Fruit fly (Drosophila melanogaster) whole organism, embryonic: ENCODE results near the gene DIP-eta.

ENCODE experiments used
- ATbp ChIP-seq: fragments of 200-800 bp; sonication (Bioruptor generic); optimal IDR thresholded peaks from 2 replicates; lab custom pipeline; 2017; ENCODE audit warnings: missing biosample characterization, mild to moderate bottlenecking, missing genetic modification characterization, missing genetic modification reagents
- Atf3 ChIP-seq: fragments of 200-800 bp; sonication (Bioruptor generic); optimal IDR thresholded peaks from 3 replicates; lab custom pipeline; 2016; ENCODE audit warnings: missing biosample characterization, missing genetic modification characterization
- B-H2 ChIP-seq: fragments of 200-800 bp; sonication (Bioruptor generic); optimal IDR thresholded peaks from 2 replicates; lab custom pipeline; 2018; ENCODE audit warnings: missing biosample characterization, mild to moderate bottlenecking, missing genetic modification characterization
- Bdp1 ChIP-seq: fragments of 200-800 bp; sonication (Bioruptor generic); optimal IDR thresholded peaks from 3 replicates; lab custom pipeline; 2016; ENCODE audit warnings: missing biosample characterization, missing genetic modification characterization
- CG10565 ChIP-seq: fragments of 200-800 bp; sonication (Bioruptor generic); optimal IDR thresholded peaks from 3 replicates; lab custom pipeline; 2016; ENCODE audit warnings: missing biosample characterization, mild to moderate bottlenecking, missing genetic modification characterization
- CG11456 ChIP-seq: fragments of 200-800 bp; sonication (Bioruptor generic); IDR thresholded peaks from 3 replicates; pipeline ENCODE4 v1.3.6; 2022; ENCODE audit warnings: missing biosample characterization, missing genetic modification characterization
- CG12299 ChIP-seq: fragments of 200-800 bp; sonication (Bioruptor generic); optimal IDR thresholded peaks from 2 replicates; lab custom pipeline; 2018; ENCODE audit warnings: missing biosample characterization, mild to moderate bottlenecking, missing genetic modification characterization
- CG12659 ChIP-seq: fragments of 200-800 bp; sonication (Bioruptor generic); optimal IDR thresholded peaks from 3 replicates; lab custom pipeline; 2017; ENCODE audit warnings: mild to moderate bottlenecking, missing biosample characterization, missing genetic modification reagents, missing genetic modification characterization
- CG12942 ChIP-seq: fragments of 200-800 bp; sonication (Bioruptor generic); optimal IDR thresholded peaks from 3 replicates; lab custom pipeline; 2016; ENCODE audit warnings: missing biosample characterization, missing genetic modification characterization
- CG13123 ChIP-seq: fragments of 200-800 bp; sonication (Bioruptor generic); optimal IDR thresholded peaks from 2 replicates; lab custom pipeline; 2016; ENCODE audit warnings: missing biosample characterization, missing genetic modification characterization
- CG14014 ChIP-seq: fragments of 200-800 bp; sonication (Bioruptor generic); IDR thresholded peaks from 2 replicates; pipeline ENCODE4 v1.3.6; 2022; ENCODE audit warnings: missing biosample characterization, missing genetic modification characterization
- CG14050 ChIP-seq: fragments of 200-800 bp; sonication (Bioruptor generic); IDR thresholded peaks from 3 replicates; pipeline ENCODE4 v1.3.6; 2022; ENCODE audit warnings: missing biosample characterization, missing genetic modification characterization
- CG15696 ChIP-seq: fragments of 200-800 bp; sonication (Bioruptor generic); optimal IDR thresholded peaks from 2 replicates; lab custom pipeline; 2019; ENCODE audit warnings: missing biosample characterization, mild to moderate bottlenecking, missing genetic modification characterization, moderate library complexity
- CG16815 ChIP-seq: fragments of 200-800 bp; sonication (Bioruptor generic); optimal IDR thresholded peaks from 3 replicates; lab custom pipeline; 2017; ENCODE audit warnings: missing biosample characterization, mild to moderate bottlenecking, missing genetic modification characterization
- CG18262 ChIP-seq: fragments of 200-800 bp; optimal IDR thresholded peaks from 3 replicates; lab custom pipeline; 2019; ENCODE audit warnings: missing biosample characterization, mild to moderate bottlenecking, missing genetic modification characterization, moderate library complexity
- CG2116 ChIP-seq: fragments of 200-800 bp; sonication (Bioruptor generic); optimal IDR thresholded peaks from 3 replicates; lab custom pipeline; 2018; ENCODE audit warnings: missing biosample characterization, mild to moderate bottlenecking, missing genetic modification characterization
- CG31388 ChIP-seq: fragments of 200-800 bp; sonication (Bioruptor generic); optimal IDR thresholded peaks from 2 replicates; lab custom pipeline; 2016; ENCODE audit warnings: missing biosample characterization, missing genetic modification characterization
- CG4707 ChIP-seq: fragments of 200-800 bp; sonication (Bioruptor generic); optimal IDR thresholded peaks from 2 replicates; lab custom pipeline; 2018; ENCODE audit warnings: missing biosample characterization, mild to moderate bottlenecking, missing genetic modification characterization, moderate library complexity
- CG9437 ChIP-seq: fragments of 200-800 bp; sonication (Bioruptor generic); optimal IDR thresholded peaks from 2 replicates; lab custom pipeline; 2018; ENCODE audit warnings: missing biosample characterization, mild to moderate bottlenecking, missing genetic modification characterization
- Dref ChIP-seq: fragments of 200-800 bp; sonication (Bioruptor generic); IDR thresholded peaks from 2 replicates; pipeline ENCODE4 v1.3.6; 2022; ENCODE audit warnings: missing biosample characterization, missing genetic modification characterization
- Fer2 ChIP-seq: fragments of 200-800 bp; sonication (Bioruptor generic); optimal IDR thresholded peaks from 2 replicates; lab custom pipeline; 2018; ENCODE audit warnings: missing biosample characterization, mild to moderate bottlenecking, missing genetic modification characterization, moderate library complexity
- Hey ChIP-seq: fragments of 200-800 bp; sonication (Bioruptor generic); optimal IDR thresholded peaks from 3 replicates; lab custom pipeline; 2018; ENCODE audit warnings: missing biosample characterization, mild to moderate bottlenecking, missing genetic modification characterization
- Lpt ChIP-seq: fragments of >200 bp; optimal IDR thresholded peaks from 2 replicates; lab custom pipeline; 2018; ENCODE audit warnings: missing biosample characterization, missing genetic modification characterization
- Mad ChIP-seq: fragments of 200-800 bp; sonication (Bioruptor generic); optimal IDR thresholded peaks from 2 replicates; lab custom pipeline; 2016; ENCODE audit warnings: missing biosample characterization, missing genetic modification characterization
- Max ChIP-seq: fragments of 200-800 bp; sonication (Bioruptor generic); optimal IDR thresholded peaks from 2 replicates; lab custom pipeline; 2016; ENCODE audit warnings: missing biosample characterization, mild to moderate bottlenecking, missing genetic modification characterization
- NK7.1 ChIP-seq: fragments of 200-800 bp; sonication (Bioruptor generic); optimal IDR thresholded peaks from 3 replicates; lab custom pipeline; 2016; ENCODE audit warnings: missing biosample characterization, missing genetic modification characterization
- Nf-YC ChIP-seq: fragments of 200-800 bp; optimal IDR thresholded peaks from 3 replicates; lab custom pipeline; 2019; ENCODE audit warnings: missing biosample characterization, mild to moderate bottlenecking, missing genetic modification characterization, moderate library complexity
- Rfx ChIP-seq: fragments of 200-800 bp; sonication (Bioruptor generic); IDR thresholded peaks from 2 replicates; pipeline ENCODE4 v1.3.6; 2022; ENCODE audit warnings: missing biosample characterization, missing genetic modification characterization
- Scr ChIP-seq: fragments of 200-800 bp; sonication (Bioruptor generic); IDR thresholded peaks from 2 replicates; pipeline ENCODE4 v1.3.6; 2022; ENCODE audit warnings: missing biosample characterization, missing genetic modification characterization; ENCODE audit not compliant: partially characterized antibody
- Ssrp ChIP-seq: fragments of 200-800 bp; sonication (Bioruptor generic); optimal IDR thresholded peaks from 2 replicates; lab custom pipeline; 2018; ENCODE audit warnings: missing biosample characterization, mild to moderate bottlenecking, missing genetic modification characterization, moderate library complexity
- ase ChIP-seq: fragments of 200-800 bp; sonication (Bioruptor generic); IDR thresholded peaks from 3 replicates; pipeline ENCODE4 v1.3.6; 2022; ENCODE audit warnings: missing biosample characterization, missing genetic modification characterization
- btn ChIP-seq: fragments of 200-800 bp; sonication (Bioruptor generic); optimal IDR thresholded peaks from 2 replicates; lab custom pipeline; 2016; ENCODE audit warnings: missing biosample characterization, missing genetic modification characterization
- chif ChIP-seq, 2 experiments: fragments of 200-800 bp; sonication (Bioruptor generic); optimal IDR thresholded peaks; 3 replicates each; lab custom pipeline; 2016; ENCODE audit warnings: missing biosample characterization in 2 of 2, missing genetic modification characterization in 2 of 2
- ci ChIP-seq: fragments of 200-800 bp; sonication (Bioruptor generic); IDR thresholded peaks from 3 replicates; pipeline ENCODE4 v1.3.6; 2022; ENCODE audit warnings: missing biosample characterization, missing genetic modification characterization
- dan ChIP-seq: fragments of 200-800 bp; sonication (Bioruptor generic); IDR thresholded peaks from 2 replicates; pipeline ENCODE4 v1.3.6; 2022; ENCODE audit warnings: missing biosample characterization, missing genetic modification characterization
- dimm ChIP-seq: fragments of 200-800 bp; sonication (Bioruptor generic); IDR thresholded peaks from 2 replicates; pipeline ENCODE4 v1.3.6; 2022; ENCODE audit warnings: missing biosample characterization, missing genetic modification characterization
- dmrt99B ChIP-seq: fragments of 200-800 bp; sonication (Bioruptor generic); optimal IDR thresholded peaks from 2 replicates; lab custom pipeline; 2018; ENCODE audit warnings: missing biosample characterization, mild to moderate bottlenecking, missing genetic modification characterization, moderate library complexity
- fd102C ChIP-seq: fragments of 200-800 bp; sonication (Bioruptor generic); optimal IDR thresholded peaks from 2 replicates; lab custom pipeline; 2018; ENCODE audit warnings: missing biosample characterization, mild to moderate bottlenecking, missing genetic modification characterization, moderate library complexity
- fd3F ChIP-seq: fragments of 200-800 bp; sonication (Bioruptor generic); optimal IDR thresholded peaks from 2 replicates; lab custom pipeline; 2018; ENCODE audit warnings: missing biosample characterization, mild to moderate bottlenecking, missing genetic modification characterization, moderate library complexity
- hkb ChIP-seq, 2 experiments: fragments of 200-800 bp in 1 of 2; fragments of >200 bp in 1 of 2; sonication (Bioruptor generic) in 1 of 2; IDR thresholded peaks in 1 of 2; optimal IDR thresholded peaks in 1 of 2; 2 replicates each; pipeline versions ENCODE4 v1.3.6 to Lab custom; 2017 to 2022; ENCODE audit warnings: missing biosample characterization in 1 of 2, missing genetic modification characterization in 1 of 2
- jing ChIP-seq: fragments of 200-800 bp; sonication (Bioruptor generic); optimal IDR thresholded peaks from 2 replicates; lab custom pipeline; 2018; ENCODE audit warnings: missing biosample characterization, mild to moderate bottlenecking, missing genetic modification characterization
- jumu ChIP-seq: fragments of 200-800 bp; sonication (Bioruptor generic); optimal IDR thresholded peaks from 3 replicates; lab custom pipeline; 2016; ENCODE audit warnings: missing biosample characterization, missing genetic modification characterization
- lab ChIP-seq: fragments of 200-800 bp; sonication (Bioruptor generic); optimal IDR thresholded peaks from 3 replicates; lab custom pipeline; 2017; ENCODE audit warnings: missing biosample characterization, missing genetic modification characterization, mild to moderate bottlenecking, moderate library complexity, missing genetic modification reagents
- lov ChIP-seq, 2 experiments: fragments of 200-800 bp in 1 of 2; fragments of >200 bp in 1 of 2; sonication (Bioruptor generic) in 1 of 2; IDR thresholded peaks in 1 of 2; optimal IDR thresholded peaks in 1 of 2; 2 replicates in 1 of 2; 3 replicates in 1 of 2; pipeline versions ENCODE4 v1.3.6 to Lab custom; 2017 to 2022; ENCODE audit warnings: missing biosample characterization in 1 of 2, missing genetic modification characterization in 1 of 2
- mirr ChIP-seq: fragments of 200-800 bp; sonication (Bioruptor generic); optimal IDR thresholded peaks from 3 replicates; lab custom pipeline; 2018; ENCODE audit warnings: missing biosample characterization, mild to moderate bottlenecking, missing genetic modification characterization
- pfk ChIP-seq: fragments of 200-800 bp; sonication (Bioruptor generic); optimal IDR thresholded peaks from 2 replicates; lab custom pipeline; 2018; ENCODE audit warnings: missing biosample characterization, mild to moderate bottlenecking, missing genetic modification characterization, moderate library complexity
- shn ChIP-seq: fragments of 200-800 bp; sonication (Bioruptor generic); optimal IDR thresholded peaks from 3 replicates; lab custom pipeline; 2016; ENCODE audit warnings: missing biosample characterization, missing genetic modification characterization
- sisA ChIP-seq: fragments of 200-800 bp; sonication (Bioruptor generic); IDR thresholded peaks from 2 replicates; pipeline ENCODE4 v1.3.6; 2022; ENCODE audit warnings: missing biosample characterization, missing genetic modification characterization
- slou ChIP-seq: fragments of 200-800 bp; sonication (Bioruptor generic); optimal IDR thresholded peaks from 3 replicates; lab custom pipeline; 2016; ENCODE audit warnings: missing biosample characterization, missing genetic modification characterization
- twi ChIP-seq: fragments of 200-800 bp; optimal IDR thresholded peaks from 2 replicates; lab custom pipeline; 2019; ENCODE audit warnings: missing biosample characterization, mild to moderate bottlenecking, missing genetic modification characterization, moderate library complexity
- yki ChIP-seq: fragments of >200 bp; optimal IDR thresholded peaks from 3 replicates; lab custom pipeline; 2018

The DIP-eta gene

DNA sequence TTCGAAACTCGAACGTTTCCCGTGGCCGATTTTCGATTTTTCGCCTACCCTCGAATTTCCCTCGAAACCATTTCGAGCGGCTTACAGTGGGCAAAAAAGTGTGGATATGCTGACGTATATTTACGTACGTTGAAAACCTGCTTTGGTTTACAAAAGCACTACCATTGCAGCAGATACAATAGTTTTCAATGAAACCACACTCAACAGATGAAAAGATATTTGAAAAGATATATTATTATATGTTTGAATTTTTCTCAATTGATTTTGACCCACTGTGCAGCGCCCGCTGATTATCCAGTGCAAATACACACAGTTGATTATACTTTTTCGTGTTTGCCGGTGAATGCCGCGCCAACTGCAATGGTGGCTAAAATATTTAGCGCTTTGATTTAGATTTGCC is 7.6 kb downstream of the DIP-eta start (continued):
- TF ChIP-seq lab (peak; percentile 60), fd3F (GFP tag; lab: Kevin White, UChicago) (no peak), dmrt99B (tag; lab: Kevin White, UChicago) (peak; percentile 67), Lpt (GFP tag; lab: Kevin White, UChicago) (no peak), Fer2 (tag; lab: Kevin White, UChicago) (no peak), B-H2 (no peak), shn (GFP tag; lab: Kevin White, UChicago) (no peak), CG14014 (no peak), twi (tag; lab: Kevin White, UChicago) (no peak), CG16815 (GFP tag; lab: Kevin White, UChicago) (no peak), CG2116 (no peak), fd102C (peak; percentile 20), CG14050 (GFP tag; lab: Robert Waterston, UW) (no peak), CG15696 (tag; lab: Kevin White, UChicago) (no peak), Hey (no peak), lov (optimal IDR thresholded peaks at IDR 0.05; lab: Kevin White, UChicago) (no peak), lov (GFP tag; IDR thresholded peaks at IDR 0.05; lab: Robert Waterston, UW) (no peak), mirr (GFP tag; lab: Kevin White, UChicago) (no peak), dan (GFP tag; lab: Robert Waterston, UW) (no peak), sisA (peak; percentile 30; the same call in 1 of the 2 replicates), CG12659 (GFP tag; lab: Kevin White, UChicago) (no peak), Atf3 (no peak), pfk (GFP tag; lab: Kevin White, UChicago) (no peak), Rfx (GFP tag; lab: Robert Waterston, UW) (no peak), ase (GFP tag; lab: Robert Waterston, UW) (no peak), dimm (GFP tag; lab: Robert Waterston, UW) (no peak), Bdp1 (GFP tag; lab: Kevin White, UChicago) (no peak), Nf-YC (no peak), Max (GFP tag; lab: Kevin White, UChicago) (no peak), CG13123 (GFP tag; lab: Kevin White, UChicago) (no peak), btn (GFP tag; lab: Kevin White, UChicago) (no peak), CG18262 (tag; lab: Kevin White, UChicago) (no peak), CG31388 (GFP tag; lab: Kevin White, UChicago) (no peak), yki (no peak), jumu (no peak), Ssrp (tag; lab: Kevin White, UChicago) (no peak), ci (GFP tag; lab: Robert Waterston, UW) (peak; percentile 19; the same call in 1 of the 3 replicates), Dref (no peak), slou (GFP tag; lab: Kevin White, UChicago) (peak; percentile 33), CG10565 (GFP tag; lab: Kevin White, UChicago) (no peak), Scr (GFP tag; lab: Robert Waterston, UW) (no peak), chif (GFP tag; optimal IDR thresholded peaks at IDR 0.05; lab: Kevin White, UChicago) (peak in 1 of 2 experiments; percentile 21), hkb (optimal IDR thresholded peaks at IDR 0.05; lab: Kevin White, UChicago) (no peak), hkb (GFP tag; IDR thresholded peaks at IDR 0.05; lab: Robert Waterston, UW) (no peak), ATbp (GFP tag; lab: Kevin White, UChicago) (peak; percentile 62), NK7.1 (GFP tag; lab: Kevin White, UChicago) (no peak), Mad (no peak), CG11456 (GFP tag; lab: Robert Waterston, UW) (no peak), jing (GFP tag; lab: Kevin White, UChicago) (peak; percentile 6), CG9437 (no peak), CG12942 (no peak), CG12299 (tag; lab: Kevin White, UChicago) (no peak), CG4707 (GFP tag; lab: Kevin White, UChicago) (peak; percentile 69)
